Fruit fly (Drosophila melanogaster) Kc167 (cell line): ENCODE results near the gene CG7606.

ENCODE experiments used
- Sin3A ChIP-seq: fragments of >200 bp; optimal IDR thresholded peaks from 2 replicates; lab custom pipeline; 2018; ENCODE audit warnings: missing external identifiers
- h ChIP-seq: fragments of >200 bp; optimal IDR thresholded peaks from 3 replicates; lab custom pipeline; 2018; ENCODE audit warnings: missing external identifiers
- psq ChIP-seq: fragments of >200 bp; optimal IDR thresholded peaks from 2 replicates; lab custom pipeline; 2017; ENCODE audit warnings: missing external identifiers
- ttk ChIP-seq: sonication (Bioruptor generic); optimal IDR thresholded peaks from 2 replicates; lab custom pipeline; 2017; ENCODE audit warnings: missing external identifiers

DNA sequence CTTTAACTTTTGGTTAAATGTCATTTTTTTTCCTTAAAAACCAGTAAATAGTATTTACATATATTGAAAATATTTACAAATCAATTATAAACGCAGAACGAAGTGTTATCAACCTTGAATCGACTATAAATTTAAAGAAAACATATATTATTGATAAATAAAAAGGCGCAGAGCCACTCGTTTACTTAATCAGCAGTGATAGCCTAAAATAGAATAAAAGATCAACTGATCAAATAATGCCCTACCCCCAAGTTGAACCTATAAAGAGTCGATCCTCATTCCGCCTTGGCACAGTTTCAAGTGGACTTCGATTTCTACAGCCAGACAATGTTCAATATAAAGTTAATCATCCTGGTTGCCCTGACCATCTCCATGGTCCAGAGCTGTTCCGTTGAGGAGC, at the start of gene CG7606:
- no peak for TF ChIP-seq Sin3A (lab: Kevin White, UChicago)
- no peak for TF ChIP-seq h
- TF ChIP-seq psq (lab: Kevin White, UChicago) = no peak
- no peak for TF ChIP-seq ttk (lab: Kevin White, UChicago)
